Fruit fly (Drosophila melanogaster) whole organism, embryonic: Measurements from ENCODE around the gene CG15286.
A peak's percentile ranks its signal among the peaks of the same experiment; 100 is the strongest.

ENCODE experiments used
- CG10274 ChIP-seq: fragments of 200-800 bp; sonication (Bioruptor generic); optimal IDR thresholded peaks from 3 replicates; lab custom pipeline; 2017; ENCODE audit warnings: missing biosample characterization, mild to moderate bottlenecking, missing genetic modification characterization
- CG11398 ChIP-seq: fragments of 200-800 bp; sonication (Bioruptor generic); optimal IDR thresholded peaks from 2 replicates; lab custom pipeline; 2016; ENCODE audit warnings: missing biosample characterization, missing genetic modification characterization
- CG11504 ChIP-seq: fragments of 200-800 bp; sonication (Bioruptor generic); optimal IDR thresholded peaks from 3 replicates; lab custom pipeline; 2019; ENCODE audit warnings: missing biosample characterization, mild to moderate bottlenecking, missing genetic modification characterization, moderate library complexity
- CG11696 ChIP-seq: fragments of 200-800 bp; sonication (Bioruptor generic); IDR thresholded peaks from 2 replicates; pipeline ENCODE4 v1.3.6; 2022; ENCODE audit warnings: missing biosample characterization, missing genetic modification characterization
- CG12299 ChIP-seq: fragments of 200-800 bp; sonication (Bioruptor generic); optimal IDR thresholded peaks from 2 replicates; lab custom pipeline; 2018; ENCODE audit warnings: missing biosample characterization, mild to moderate bottlenecking, missing genetic modification characterization
- CG13775 ChIP-seq: fragments of 200-800 bp; sonication (Bioruptor generic); optimal IDR thresholded peaks from 3 replicates; lab custom pipeline; 2017; ENCODE audit warnings: missing biosample characterization, mild to moderate bottlenecking, missing genetic modification characterization
- CG14965 ChIP-seq: fragments of 200-800 bp; sonication (Bioruptor generic); optimal IDR thresholded peaks from 2 replicates; lab custom pipeline; 2016; ENCODE audit warnings: missing biosample characterization, missing genetic modification characterization, borderline replicate concordance
- CG15011 ChIP-seq: fragments of 200-800 bp; sonication (Bioruptor generic); optimal IDR thresholded peaks from 3 replicates; lab custom pipeline; 2018; ENCODE audit warnings: missing biosample characterization, mild to moderate bottlenecking, missing genetic modification characterization
- CG15696 ChIP-seq: fragments of 200-800 bp; sonication (Bioruptor generic); optimal IDR thresholded peaks from 2 replicates; lab custom pipeline; 2019; ENCODE audit warnings: missing biosample characterization, mild to moderate bottlenecking, missing genetic modification characterization, moderate library complexity
- CG17568 ChIP-seq: fragments of 200-800 bp; sonication (Bioruptor generic); optimal IDR thresholded peaks from 2 replicates; lab custom pipeline; 2018; ENCODE audit warnings: missing biosample characterization, mild to moderate bottlenecking, missing genetic modification characterization, moderate library complexity
- CG2120 ChIP-seq: fragments of 200-800 bp; sonication (Bioruptor generic); optimal IDR thresholded peaks from 3 replicates; lab custom pipeline; 2016; ENCODE audit warnings: missing biosample characterization, missing genetic modification characterization
- CG2199 ChIP-seq: fragments of 200-800 bp; sonication (Bioruptor generic); IDR thresholded peaks from 3 replicates; pipeline ENCODE4 v1.3.6; 2022; ENCODE audit warnings: missing biosample characterization, missing genetic modification characterization
- CG31388 ChIP-seq: fragments of 200-800 bp; sonication (Bioruptor generic); optimal IDR thresholded peaks from 2 replicates; lab custom pipeline; 2016; ENCODE audit warnings: missing biosample characterization, missing genetic modification characterization
- CG31441 ChIP-seq: fragments of 200-800 bp; sonication (Bioruptor generic); IDR thresholded peaks from 2 replicates; pipeline ENCODE4 v1.3.6; 2022; ENCODE audit warnings: missing biosample characterization, missing genetic modification characterization
- CG32767 ChIP-seq: fragments of 200-800 bp; sonication (Bioruptor generic); IDR thresholded peaks from 2 replicates; pipeline ENCODE4 v1.3.6; 2022; ENCODE audit warnings: missing biosample characterization, missing genetic modification characterization
- CG3838 ChIP-seq: fragments of 200-800 bp; sonication (Bioruptor generic); optimal IDR thresholded peaks from 3 replicates; lab custom pipeline; 2016; ENCODE audit warnings: missing biosample characterization, missing genetic modification characterization
- CG42726 ChIP-seq: fragments of 200-800 bp; sonication (Bioruptor generic); IDR thresholded peaks from 2 replicates; pipeline ENCODE4 v1.3.6; 2022; ENCODE audit warnings: missing biosample characterization, missing genetic modification characterization; ENCODE audit not compliant: partially characterized antibody
- CG4707 ChIP-seq: fragments of 200-800 bp; sonication (Bioruptor generic); optimal IDR thresholded peaks from 2 replicates; lab custom pipeline; 2018; ENCODE audit warnings: missing biosample characterization, mild to moderate bottlenecking, missing genetic modification characterization, moderate library complexity
- CG5180 ChIP-seq: fragments of 200-800 bp; sonication (Bioruptor generic); optimal IDR thresholded peaks from 3 replicates; lab custom pipeline; 2017; ENCODE audit warnings: missing biosample characterization, missing genetic modification characterization, mild to moderate bottlenecking, moderate library complexity, missing genetic modification reagents
- CG5953 ChIP-seq: fragments of 200-800 bp; sonication (Bioruptor generic); IDR thresholded peaks from 2 replicates; pipeline ENCODE4 v1.3.6; 2022; ENCODE audit warnings: missing biosample characterization, missing genetic modification characterization
- CG6654 ChIP-seq: fragments of 200-800 bp; sonication (Bioruptor generic); optimal IDR thresholded peaks from 2 replicates; lab custom pipeline; 2017; ENCODE audit warnings: missing biosample characterization, mild to moderate bottlenecking, missing genetic modification characterization
- CG8944 ChIP-seq: fragments of 200-800 bp; sonication (Bioruptor generic); optimal IDR thresholded peaks from 3 replicates; lab custom pipeline; 2016; ENCODE audit warnings: missing biosample characterization, missing genetic modification characterization
- CG9609 ChIP-seq: fragments of 200-800 bp; sonication (Bioruptor generic); optimal IDR thresholded peaks from 3 replicates; lab custom pipeline; 2016; ENCODE audit warnings: missing biosample characterization, missing genetic modification characterization
- Dip3 ChIP-seq: fragments of 200-800 bp; sonication (Bioruptor generic); optimal IDR thresholded peaks from 3 replicates; lab custom pipeline; 2016; ENCODE audit warnings: missing biosample characterization, missing genetic modification characterization
- H2.0 ChIP-seq: fragments of 200-800 bp; sonication (Bioruptor generic); IDR thresholded peaks from 2 replicates; pipeline ENCODE4 v1.3.6; 2022; ENCODE audit warnings: missing biosample characterization, missing genetic modification characterization
- Hand ChIP-seq: fragments of 200-800 bp; sonication (Bioruptor generic); optimal IDR thresholded peaks from 2 replicates; lab custom pipeline; 2017; ENCODE audit warnings: mild to moderate bottlenecking, missing biosample characterization, missing genetic modification reagents, missing genetic modification characterization
- Hr51 ChIP-seq, 2 experiments: fragments of 200-800 bp; sonication (Bioruptor generic); optimal IDR thresholded peaks; 2 replicates in 1 of 2; 3 replicates in 1 of 2; lab custom pipeline; 2016 to 2018; ENCODE audit warnings: missing biosample characterization in 2 of 2, missing genetic modification characterization in 2 of 2, mild to moderate bottlenecking in 1 of 2, moderate library complexity in 1 of 2
- Lim3 ChIP-seq: fragments of 200-800 bp; sonication (Bioruptor generic); IDR thresholded peaks from 2 replicates; pipeline ENCODE4 v1.3.6; 2022; ENCODE audit warnings: missing biosample characterization, missing genetic modification characterization
- Max ChIP-seq: fragments of 200-800 bp; sonication (Bioruptor generic); optimal IDR thresholded peaks from 2 replicates; lab custom pipeline; 2016; ENCODE audit warnings: missing biosample characterization, mild to moderate bottlenecking, missing genetic modification characterization
- Nf-YC ChIP-seq: fragments of 200-800 bp; optimal IDR thresholded peaks from 3 replicates; lab custom pipeline; 2019; ENCODE audit warnings: missing biosample characterization, mild to moderate bottlenecking, missing genetic modification characterization, moderate library complexity
- Pdp1 ChIP-seq, 2 experiments: fragments of 200-800 bp; sonication (Bioruptor generic); optimal IDR thresholded peaks; 3 replicates each; lab custom pipeline; 2016; ENCODE audit warnings: missing biosample characterization in 2 of 2, missing genetic modification characterization in 2 of 2, mild to moderate bottlenecking in 1 of 2, moderate library complexity in 1 of 2
- Sox100B ChIP-seq: fragments of 200-800 bp; sonication (Bioruptor generic); optimal IDR thresholded peaks from 3 replicates; lab custom pipeline; 2018; ENCODE audit warnings: missing biosample characterization, mild to moderate bottlenecking, missing genetic modification characterization
- Sry-δ ChIP-seq: fragments of 200-800 bp; sonication (Bioruptor generic); optimal IDR thresholded peaks from 2 replicates; lab custom pipeline; 2016; ENCODE audit warnings: missing biosample characterization, missing genetic modification characterization
- YL-1 ChIP-seq: fragments of 200-800 bp; sonication (Bioruptor generic); optimal IDR thresholded peaks from 3 replicates; lab custom pipeline; 2017; ENCODE audit warnings: missing biosample characterization, mild to moderate bottlenecking, missing genetic modification characterization
- danr ChIP-seq: fragments of 200-800 bp; sonication (Bioruptor generic); IDR thresholded peaks from 2 replicates; pipeline ENCODE4 v1.3.6; 2022; ENCODE audit warnings: missing biosample characterization, missing genetic modification characterization
- disco-r ChIP-seq: fragments of 200-800 bp; sonication (Bioruptor generic); optimal IDR thresholded peaks from 2 replicates; lab custom pipeline; 2016; ENCODE audit warnings: missing biosample characterization, missing genetic modification characterization
- gsb-n ChIP-seq: fragments of 200-800 bp; sonication (Bioruptor generic); optimal IDR thresholded peaks from 3 replicates; lab custom pipeline; 2018; ENCODE audit warnings: missing biosample characterization, mild to moderate bottlenecking, missing genetic modification characterization
- hbn ChIP-seq: fragments of 200-800 bp; sonication (Bioruptor generic); IDR thresholded peaks from 2 replicates; pipeline ENCODE4 v1.3.6; 2022; ENCODE audit warnings: missing biosample characterization, missing genetic modification characterization; ENCODE audit not compliant: partially characterized antibody
- maf-S ChIP-seq: fragments of 200-800 bp; sonication (Bioruptor generic); optimal IDR thresholded peaks from 2 replicates; lab custom pipeline; 2016; ENCODE audit warnings: missing biosample characterization, missing genetic modification characterization
- nerfin-2 ChIP-seq: fragments of 200-800 bp; sonication (Bioruptor generic); IDR thresholded peaks from 2 replicates; pipeline ENCODE4 v1.3.6; 2022; ENCODE audit warnings: missing biosample characterization, missing genetic modification characterization; ENCODE audit not compliant: partially characterized antibody
- org-1 ChIP-seq: fragments of 200-800 bp; sonication (Bioruptor generic); optimal IDR thresholded peaks from 2 replicates; lab custom pipeline; 2017; ENCODE audit warnings: missing biosample characterization, missing genetic modification characterization
- pnt ChIP-seq: fragments of 200-800 bp; sonication (Bioruptor generic); optimal IDR thresholded peaks from 3 replicates; lab custom pipeline; 2016; ENCODE audit warnings: missing biosample characterization, missing genetic modification characterization
- prd ChIP-seq, 3 experiments: fragments of >200 bp in 2 of 3; fragments of 200-800 bp in 1 of 3; sonication (Bioruptor generic) in 1 of 3; optimal IDR thresholded peaks in 2 of 3; IDR thresholded peaks in 1 of 3; 2 replicates in 2 of 3; 3 replicates in 1 of 3; pipeline versions ENCODE4 v1.3.6 to Lab custom; 2017 to 2022; ENCODE audit warnings: missing biosample characterization in 1 of 3, missing genetic modification characterization in 1 of 3
- psq ChIP-seq: fragments of 200-800 bp; sonication (Bioruptor generic); optimal IDR thresholded peaks from 2 replicates; lab custom pipeline; 2017; ENCODE audit warnings: missing biosample characterization, missing genetic modification characterization
- rib ChIP-seq: fragments of 200-800 bp; sonication (Bioruptor generic); IDR thresholded peaks from 2 replicates; pipeline ENCODE4 v1.3.6; 2022; ENCODE audit warnings: missing biosample characterization, missing genetic modification characterization
- sc ChIP-seq, 3 experiments: fragments of >200 bp in 2 of 3; fragments of 200-800 bp in 1 of 3; sonication (Bioruptor generic) in 1 of 3; optimal IDR thresholded peaks; 2 replicates in 2 of 3; 3 replicates in 1 of 3; lab custom pipeline; 2017; ENCODE audit warnings: mild to moderate bottlenecking in 1 of 3, missing biosample characterization in 1 of 3, missing genetic modification characterization in 1 of 3, missing genetic modification reagents in 1 of 3
- stwl ChIP-seq: fragments of 200-800 bp; sonication (Bioruptor generic); optimal IDR thresholded peaks from 3 replicates; lab custom pipeline; 2018; ENCODE audit warnings: missing biosample characterization, mild to moderate bottlenecking, missing genetic modification characterization, moderate library complexity
- twi ChIP-seq: fragments of 200-800 bp; optimal IDR thresholded peaks from 2 replicates; lab custom pipeline; 2019; ENCODE audit warnings: missing biosample characterization, mild to moderate bottlenecking, missing genetic modification characterization, moderate library complexity
- zen ChIP-seq: fragments of 200-800 bp; sonication (Bioruptor generic); optimal IDR thresholded peaks from 3 replicates; lab custom pipeline; 2018; ENCODE audit warnings: missing biosample characterization, mild to moderate bottlenecking, missing genetic modification characterization, moderate library complexity
- zf30C ChIP-seq: fragments of 200-800 bp; sonication (Bioruptor generic); optimal IDR thresholded peaks from 3 replicates; lab custom pipeline; 2018; ENCODE audit warnings: missing biosample characterization, mild to moderate bottlenecking, missing genetic modification characterization

The CG15286 gene

dm6 chr2L:14386522-14386921 is 48.5 kb downstream of the CG15286 start (continued):
- TF ChIP-seq H2.0 (GFP tag; lab: Robert Waterston, UW): no peak
- peak; percentile 35 for TF ChIP-seq zen
- TF ChIP-seq CG5953: no peak
- no peak for TF ChIP-seq danr (GFP tag; lab: Robert Waterston, UW)
- no peak for TF ChIP-seq Sry-δ (GFP tag; lab: Kevin White, UChicago)
- no peak for TF ChIP-seq CG42726 (GFP tag; lab: Robert Waterston, UW)
- no peak for TF ChIP-seq CG15011
- TF ChIP-seq nerfin-2 (GFP tag; lab: Robert Waterston, UW): no peak
- TF ChIP-seq gsb-n (tag; lab: Kevin White, UChicago): no peak
- TF ChIP-seq sc (optimal IDR thresholded peaks at IDR 0.05; lab: Kevin White, UChicago): no peak
- no peak for TF ChIP-seq sc (GFP tag; optimal IDR thresholded peaks at IDR 0.05; lab: Kevin White, UChicago)
- no peak for TF ChIP-seq CG2120
- no peak for TF ChIP-seq Nf-YC (tag; lab: Kevin White, UChicago)
- TF ChIP-seq CG31441: peak; percentile 33; the same call in 1 of the 2 replicates
- peak; percentile 1 for TF ChIP-seq CG13775 (GFP tag; lab: Kevin White, UChicago)
- TF ChIP-seq twi (tag; lab: Kevin White, UChicago): no peak
- TF ChIP-seq Max (GFP tag; lab: Kevin White, UChicago): no peak
- no peak for TF ChIP-seq prd (optimal IDR thresholded peaks at IDR 0.05; lab: Kevin White, UChicago)
- peak; percentile 61 for TF ChIP-seq prd (GFP tag; IDR thresholded peaks at IDR 0.05; lab: Robert Waterston, UW)
- TF ChIP-seq CG14965 (GFP tag; lab: Kevin White, UChicago): no peak
- no peak for TF ChIP-seq hbn (GFP tag; lab: Robert Waterston, UW)
- TF ChIP-seq CG3838: no peak
- no peak for TF ChIP-seq Hand (GFP tag; lab: Kevin White, UChicago)
- no peak for TF ChIP-seq maf-S (GFP tag; lab: Kevin White, UChicago)
- no peak for TF ChIP-seq CG4707 (GFP tag; lab: Kevin White, UChicago)
- no peak for TF ChIP-seq CG32767 (GFP tag; lab: Robert Waterston, UW)
- no peak for TF ChIP-seq Lim3 (GFP tag; lab: Robert Waterston, UW)
- TF ChIP-seq YL-1 (GFP tag; lab: Kevin White, UChicago): no peak
- peak; percentile 60 for TF ChIP-seq CG15696
- TF ChIP-seq CG2199 (GFP tag; lab: Robert Waterston, UW): no peak
- TF ChIP-seq rib (GFP tag; lab: Robert Waterston, UW): no peak
- no peak for TF ChIP-seq CG6654
- TF ChIP-seq CG8944 (GFP tag; lab: Kevin White, UChicago): no peak
- no peak for TF ChIP-seq CG12299 (tag; lab: Kevin White, UChicago)
- TF ChIP-seq CG17568 (GFP tag; lab: Kevin White, UChicago): no peak
- peak; percentile 16 for TF ChIP-seq CG11504
- no peak for TF ChIP-seq Dip3 (GFP tag; lab: Kevin White, UChicago)
- TF ChIP-seq org-1 (GFP tag; lab: Kevin White, UChicago): no peak
- no peak for TF ChIP-seq CG31388
- TF ChIP-seq CG11696 (GFP tag; lab: Robert Waterston, UW): no peak
- TF ChIP-seq psq: no peak
- no peak for TF ChIP-seq disco-r (GFP tag; lab: Kevin White, UChicago)
- no peak for TF ChIP-seq pnt (GFP tag; lab: Kevin White, UChicago)
- TF ChIP-seq Sox100B (GFP tag; lab: Kevin White, UChicago): no peak
- no peak for TF ChIP-seq zf30C (GFP tag; lab: Kevin White, UChicago)
- no peak for TF ChIP-seq stwl (tag; lab: Kevin White, UChicago)
- TF ChIP-seq Pdp1 (GFP tag; optimal IDR thresholded peaks at IDR 0.05; lab: Kevin White, UChicago): peak in 1 of 2 experiments; percentile 14
- no peak for TF ChIP-seq CG5180 (GFP tag; lab: Kevin White, UChicago)
- TF ChIP-seq CG9609 (GFP tag; lab: Kevin White, UChicago): no peak
- TF ChIP-seq CG10274: no peak
- TF ChIP-seq CG11398 (GFP tag; lab: Kevin White, UChicago): no peak
- TF ChIP-seq Hr51 (GFP tag; optimal IDR thresholded peaks at IDR 0.05; lab: Kevin White, UChicago): no peak
